Worm (Caenorhabditis elegans): ENCODE data around the gene gldi-7.
A peak's percentile ranks its signal among the peaks of the same experiment; 100 is the strongest.

gldi-7 gene

ce11 chrII:8562002-8562401, 31.0 kb upstream of the gldi-7 start, which contains the start of gene F54C9.14:
Gene F54C9.14 (plus strand): TSS chrII:8562302.
- no peak for TF ChIP-seq med-1 (GFP tag; optimal IDR thresholded peaks at IDR 0.05; ENCODE audit: insufficient read depth)
- no peak for TF ChIP-seq ztf-23 (GFP tag; IDR thresholded peaks at IDR 0.05)
- TF ChIP-seq flt-1 (GFP tag; IDR thresholded peaks at IDR 0.05), result no peak
- no peak for TF ChIP-seq tab-1 (GFP tag; IDR thresholded peaks at IDR 0.05)
- TF ChIP-seq cog-1 (tag; optimal IDR thresholded peaks at IDR 0.05), result no peak
- TF ChIP-seq ref-1 (GFP tag; conservative IDR thresholded peaks at IDR 0.05), result no peak
- TF ChIP-seq ztf-29 (GFP tag; IDR thresholded peaks at IDR 0.05), result no peak
- no peak for TF ChIP-seq T22C8.4 (GFP tag; IDR thresholded peaks at IDR 0.05)
- TF ChIP-seq klf-2 (GFP tag; conservative IDR thresholded peaks at IDR 0.05), result no peak

- TF ChIP-seq med-1 (GFP tag; optimal IDR thresholded peaks at IDR 0.05; ENCODE audit: insufficient read depth) (no peak), ztf-23 (GFP tag; IDR thresholded peaks at IDR 0.05) (peak; percentile 92), cog-1 (tag; optimal IDR thresholded peaks at IDR 0.05) (peak; percentile 97), T22C8.4 (GFP tag; IDR thresholded peaks at IDR 0.05) (peak; percentile 52), tab-1 (GFP tag; IDR thresholded peaks at IDR 0.05) (peak; percentile 24; the same call in 1 of the 2 replicates), klf-2 (GFP tag; conservative IDR thresholded peaks at IDR 0.05) (0 out of 2 replicates have a peak, but pooled peaks have one; percentile 51), ref-1 (GFP tag; conservative IDR thresholded peaks at IDR 0.05) (peak; percentile 46), flt-1 (GFP tag; IDR thresholded peaks at IDR 0.05) (peak; percentile 89), ztf-29 (GFP tag; IDR thresholded peaks at IDR 0.05) (peak; percentile 16; the same call in 1 of the 2 replicates)
Observed at ce11 chrII:8561227-8561626, 30.2 kb upstream of the gldi-7 start, which contains the start of gene iff-2. Gene iff-2 (minus strand): TSS chrII:8561367.

- no peak for TF ChIP-seq T22C8.4 (GFP tag; IDR thresholded peaks at IDR 0.05)
- no peak for TF ChIP-seq flt-1 (GFP tag; IDR thresholded peaks at IDR 0.05)
- TF ChIP-seq ref-1 (GFP tag; conservative IDR thresholded peaks at IDR 0.05), result no peak
- TF ChIP-seq ztf-23 (GFP tag; IDR thresholded peaks at IDR 0.05), result no peak
- no peak for TF ChIP-seq klf-2 (GFP tag; conservative IDR thresholded peaks at IDR 0.05)
- no peak for TF ChIP-seq cog-1 (tag; optimal IDR thresholded peaks at IDR 0.05)
Observed at ce11 chrII:8559188-8559587, 28.2 kb upstream of the gldi-7 start.

ce11 chrII:8556166-8556565, 25.1 kb upstream of the gldi-7 start, which contains the start of gene glb-27:
Gene glb-27 (minus strand): TSS chrII:8556266.
- TF ChIP-seq flt-1 (GFP tag; IDR thresholded peaks at IDR 0.05) (no peak), klf-2 (GFP tag; conservative IDR thresholded peaks at IDR 0.05) (no peak), cog-1 (tag; optimal IDR thresholded peaks at IDR 0.05) (no peak), ref-1 (GFP tag; conservative IDR thresholded peaks at IDR 0.05) (no peak), ztf-29 (GFP tag; IDR thresholded peaks at IDR 0.05) (no peak), tab-1 (GFP tag; IDR thresholded peaks at IDR 0.05) (no peak), T22C8.4 (GFP tag; IDR thresholded peaks at IDR 0.05) (no peak), ztf-23 (GFP tag; IDR thresholded peaks at IDR 0.05) (no peak), med-1 (GFP tag; optimal IDR thresholded peaks at IDR 0.05; ENCODE audit: insufficient read depth) (no peak)

- no peak for TF ChIP-seq T22C8.4 (GFP tag; IDR thresholded peaks at IDR 0.05)
- TF ChIP-seq klf-2 (GFP tag; conservative IDR thresholded peaks at IDR 0.05), result no peak
- no peak for TF ChIP-seq tab-1 (GFP tag; IDR thresholded peaks at IDR 0.05)
- no peak for TF ChIP-seq flt-1 (GFP tag; IDR thresholded peaks at IDR 0.05)
- no peak for TF ChIP-seq med-1 (GFP tag; optimal IDR thresholded peaks at IDR 0.05; ENCODE audit: insufficient read depth)
- no peak for TF ChIP-seq ztf-29 (GFP tag; IDR thresholded peaks at IDR 0.05)
- no peak for TF ChIP-seq ref-1 (GFP tag; conservative IDR thresholded peaks at IDR 0.05)
Observed at ce11 chrII:8554568-8554967, 23.5 kb upstream of the gldi-7 start.

- TF ChIP-seq med-1 (GFP tag; optimal IDR thresholded peaks at IDR 0.05; ENCODE audit: insufficient read depth) (no peak), cog-1 (tag; optimal IDR thresholded peaks at IDR 0.05) (no peak), ref-1 (GFP tag; conservative IDR thresholded peaks at IDR 0.05) (no peak), klf-2 (GFP tag; conservative IDR thresholded peaks at IDR 0.05) (no peak), tab-1 (GFP tag; IDR thresholded peaks at IDR 0.05) (no peak), T22C8.4 (GFP tag; IDR thresholded peaks at IDR 0.05) (no peak), ztf-29 (GFP tag; IDR thresholded peaks at IDR 0.05) (no peak), flt-1 (GFP tag; IDR thresholded peaks at IDR 0.05) (no peak), ztf-23 (GFP tag; IDR thresholded peaks at IDR 0.05) (no peak)
Observed at ce11 chrII:8551100-8551499, 20.1 kb upstream of the gldi-7 start.

ce11 chrII:8546975-8547374, 16.0 kb upstream of the gldi-7 start:
- TF ChIP-seq klf-2 (GFP tag; conservative IDR thresholded peaks at IDR 0.05) (peak; percentile 84), ref-1 (GFP tag; conservative IDR thresholded peaks at IDR 0.05) (peak; percentile 90), T22C8.4 (GFP tag; IDR thresholded peaks at IDR 0.05) (peak; percentile 63; the same call in 1 of the 2 replicates), flt-1 (GFP tag; IDR thresholded peaks at IDR 0.05) (peak; percentile 92), med-1 (GFP tag; optimal IDR thresholded peaks at IDR 0.05; ENCODE audit: insufficient read depth) (peak; percentile 40), ztf-23 (GFP tag; IDR thresholded peaks at IDR 0.05) (no peak; the same call in none of the 2 replicates), tab-1 (GFP tag; IDR thresholded peaks at IDR 0.05) (peak; percentile 91), cog-1 (tag; optimal IDR thresholded peaks at IDR 0.05) (peak; percentile 52), ztf-29 (GFP tag; IDR thresholded peaks at IDR 0.05) (peak; percentile 82)

- TF ChIP-seq cog-1 (tag; optimal IDR thresholded peaks at IDR 0.05) (no peak), klf-2 (GFP tag; conservative IDR thresholded peaks at IDR 0.05) (no peak), tab-1 (GFP tag; IDR thresholded peaks at IDR 0.05) (no peak), T22C8.4 (GFP tag; IDR thresholded peaks at IDR 0.05) (no peak), ref-1 (GFP tag; conservative IDR thresholded peaks at IDR 0.05) (no peak)
Observed at ce11 chrII:8545315-8545714, 14.3 kb upstream of the gldi-7 start, which contains the start of gene decr-1.2. Gene decr-1.2 (plus strand): TSS chrII:8545615.

ce11 chrII:8540412-8540811, 9.4 kb upstream of the gldi-7 start, which contains the start of gene pqn-73:
Gene pqn-73 (plus strand): TSS chrII:8540712.
- no peak for TF ChIP-seq ztf-23 (GFP tag; IDR thresholded peaks at IDR 0.05)
- TF ChIP-seq klf-2 (GFP tag; conservative IDR thresholded peaks at IDR 0.05), result no peak
- TF ChIP-seq ref-1 (GFP tag; conservative IDR thresholded peaks at IDR 0.05), result no peak
- TF ChIP-seq flt-1 (GFP tag; IDR thresholded peaks at IDR 0.05), result no peak
- no peak for TF ChIP-seq cog-1 (tag; optimal IDR thresholded peaks at IDR 0.05)
- TF ChIP-seq T22C8.4 (GFP tag; IDR thresholded peaks at IDR 0.05), result no peak
- no peak for TF ChIP-seq tab-1 (GFP tag; IDR thresholded peaks at IDR 0.05)
- no peak for TF ChIP-seq ztf-29 (GFP tag; IDR thresholded peaks at IDR 0.05)
- TF ChIP-seq med-1 (GFP tag; optimal IDR thresholded peaks at IDR 0.05; ENCODE audit: insufficient read depth), result no peak

- TF ChIP-seq T22C8.4 (GFP tag; IDR thresholded peaks at IDR 0.05), result no peak
- TF ChIP-seq ref-1 (GFP tag; conservative IDR thresholded peaks at IDR 0.05), result no peak
- no peak for TF ChIP-seq tab-1 (GFP tag; IDR thresholded peaks at IDR 0.05)
- no peak for TF ChIP-seq ztf-23 (GFP tag; IDR thresholded peaks at IDR 0.05)
- no peak for TF ChIP-seq cog-1 (tag; optimal IDR thresholded peaks at IDR 0.05)
- no peak for TF ChIP-seq ztf-29 (GFP tag; IDR thresholded peaks at IDR 0.05)
- no peak for TF ChIP-seq med-1 (GFP tag; optimal IDR thresholded peaks at IDR 0.05; ENCODE audit: insufficient read depth)
- no peak for TF ChIP-seq klf-2 (GFP tag; conservative IDR thresholded peaks at IDR 0.05)
- no peak for TF ChIP-seq flt-1 (GFP tag; IDR thresholded peaks at IDR 0.05)
Observed at ce11 chrII:8536060-8536459, 5.0 kb upstream of the gldi-7 start, which contains the start of gene W01C9.2. Gene W01C9.2 (plus strand): TSS chrII:8536360.

All from whole organism, midembryonic.